Worm (Caenorhabditis elegans): ENCODE measurements around the gene sre-48.

sre-48 gene

DNA sequence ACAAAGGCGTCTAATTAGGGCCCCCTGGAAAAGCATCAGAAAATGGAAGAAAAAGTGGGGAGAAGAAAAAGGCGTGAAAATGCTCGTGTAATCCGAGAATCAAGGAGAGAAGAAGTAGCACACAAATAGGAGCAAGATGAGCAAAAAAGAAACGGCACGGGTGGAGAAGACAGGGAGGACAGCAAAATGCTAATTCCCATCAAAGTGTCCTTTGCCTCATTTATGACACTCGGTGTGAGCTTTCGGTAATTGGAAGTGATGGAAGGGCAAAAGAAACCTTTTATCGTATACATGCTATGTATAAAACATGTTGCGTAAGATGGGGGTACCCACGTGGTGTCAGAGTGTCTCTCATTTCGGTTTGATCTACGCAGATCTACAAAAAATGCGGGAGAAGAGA lies 46.1 kb downstream of the sre-48 start:
- no peak for TF ChIP-seq F13C5.2 (tag; optimal IDR thresholded peaks at IDR 0.05)
- no peak for TF ChIP-seq ets-7 (tag; optimal IDR thresholded peaks at IDR 0.05)
- TF ChIP-seq hnd-1 (tag; optimal IDR thresholded peaks at IDR 0.05), result no peak
- TF ChIP-seq B0310.2 (tag; optimal IDR thresholded peaks at IDR 0.05), result no peak
- no peak for TF ChIP-seq sea-1 (GFP tag; conservative IDR thresholded peaks at IDR 0.05)
- no peak for TF ChIP-seq ceh-13 (GFP tag; optimal IDR thresholded peaks at IDR 0.05)
- TF ChIP-seq pes-1 (GFP tag; IDR thresholded peaks at IDR 0.05), result no peak
- no peak for TF ChIP-seq tra-4 (tag; optimal IDR thresholded peaks at IDR 0.05)
- TF ChIP-seq tbx-11 (GFP tag; IDR thresholded peaks at IDR 0.05), result no peak
- no peak for TF ChIP-seq flt-1 (GFP tag; IDR thresholded peaks at IDR 0.05)
- TF ChIP-seq scrt-1 (GFP tag; IDR thresholded peaks at IDR 0.05), result no peak
- TF ChIP-seq hmbx-1 (tag; optimal IDR thresholded peaks at IDR 0.05), result no peak

DNA sequence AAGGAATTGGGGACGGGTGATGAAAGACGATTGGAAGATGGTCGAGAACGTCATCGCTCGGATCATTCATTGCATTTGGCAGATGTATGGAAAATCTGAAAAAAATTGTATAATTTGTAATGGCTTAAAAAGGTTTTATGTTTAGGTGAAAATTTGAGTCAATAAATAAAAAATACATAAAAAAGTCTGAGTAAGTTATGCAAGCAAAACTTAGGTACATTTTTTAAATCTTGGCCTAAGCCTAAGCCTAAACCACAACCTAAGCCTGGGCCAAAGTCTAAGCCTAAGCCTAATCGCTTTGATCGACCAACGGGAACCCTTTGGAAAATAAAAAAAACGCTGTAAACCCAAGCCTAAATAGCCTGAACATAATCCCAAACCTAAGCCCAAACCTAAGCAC lies 47.7 kb downstream of the sre-48 start, which contains the start of gene hot-3:
hot-3 (minus strand) TSS at position 101 of the 400 bp plus-strand sequence.
- no peak for TF ChIP-seq ets-7 (tag; optimal IDR thresholded peaks at IDR 0.05)
